Worm (Caenorhabditis elegans) whole organism, L1 larva: ENCODE data around the gene Y57G11C.31.

Experiments
- C16A3.4 ChIP-seq: fragments of 150-350 bp; optimal IDR thresholded peaks from 2 replicates; lab custom pipeline; 2014; ENCODE audit warnings: missing biosample characterization, missing genetic modification characterization
- C34B4.2 ChIP-seq: sonication (generic microtip); optimal IDR thresholded peaks from 2 replicates; lab custom pipeline; 2017; ENCODE audit warnings: mild to moderate bottlenecking, missing genetic modification characterization, missing compliant biosample characterization
- blmp-1 ChIP-seq: fragments of 150-350 bp; optimal IDR thresholded peaks from 2 replicates; lab custom pipeline; 2014; ENCODE audit warnings: missing biosample characterization, missing genetic modification characterization
- ceh-8 ChIP-seq: fragments of 200-800 bp; sonication (Bioruptor generic); optimal IDR thresholded peaks from 2 replicates; lab custom pipeline; 2018; ENCODE audit warnings: mild to moderate bottlenecking, missing genetic modification characterization, moderate library complexity, missing compliant biosample characterization
- ceh-82 ChIP-seq, 3 experiments: fragments of 150-350 bp in 1 of 3; sonication (generic microtip) in 2 of 3; optimal IDR thresholded peaks; 2 replicates each; lab custom pipeline; 2014 to 2017; ENCODE audit warnings: missing biosample characterization in 3 of 3, missing genetic modification characterization in 3 of 3
- ceh-90 ChIP-seq: sonication (generic microtip); optimal IDR thresholded peaks from 2 replicates; lab custom pipeline; 2016; ENCODE audit warnings: missing genetic modification characterization, missing compliant biosample characterization
- dpl-1 ChIP-seq, 3 experiments: fragments of 150-350 bp in 2 of 3; sonication (generic microtip) in 1 of 3; optimal IDR thresholded peaks; 2 replicates each; lab custom pipeline; 2014 to 2017; ENCODE audit warnings: missing biosample characterization in 3 of 3, missing genetic modification characterization in 3 of 3, missing genetic modification reagents in 3 of 3
- dsc-1 ChIP-seq: sonication (generic microtip); optimal IDR thresholded peaks from 2 replicates; lab custom pipeline; 2016; ENCODE audit warnings: mild to moderate bottlenecking, missing genetic modification characterization, missing compliant biosample characterization
- egl-27 ChIP-seq, 2 experiments: fragments of 150-350 bp in 1 of 2; sonication (generic microtip); optimal IDR thresholded peaks; 3 replicates each; lab custom pipeline; 2017 to 2018; ENCODE audit warnings: missing biosample characterization in 2 of 2, missing genetic modification characterization in 2 of 2, missing genetic modification reagents in 2 of 2
- elt-3 ChIP-seq, 6 experiments: fragments of 150-350 bp in 1 of 6; sonication (generic microtip); optimal IDR thresholded peaks; 2 replicates each; lab custom pipeline; 2017 to 2018; ENCODE audit warnings: missing biosample characterization in 6 of 6, missing genetic modification characterization in 6 of 6, inconsistent platforms in 1 of 6
- fkh-10 ChIP-seq: sonication (generic microtip); optimal IDR thresholded peaks from 2 replicates; lab custom pipeline; 2017; ENCODE audit warnings: missing biosample characterization, missing genetic modification reagents, missing genetic modification characterization
- fkh-8 ChIP-seq: sonication (generic microtip); optimal IDR thresholded peaks from 2 replicates; lab custom pipeline; 2016; ENCODE audit warnings: mild to moderate bottlenecking, missing genetic modification characterization, missing compliant biosample characterization
- grh-1 ChIP-seq: fragments of 200-800 bp; sonication (Bioruptor generic); IDR thresholded peaks from 2 replicates; pipeline ENCODE4 v1.3.6; 2022; ENCODE audit warnings: missing genetic modification reagents, missing genetic modification characterization, missing compliant biosample characterization
- hlh-4 ChIP-seq: sonication (generic microtip); optimal IDR thresholded peaks from 2 replicates; lab custom pipeline; 2016; ENCODE audit warnings: mild to moderate bottlenecking, missing genetic modification characterization, missing compliant biosample characterization
- hpl-2 ChIP-seq: fragments of 150-350 bp; optimal IDR thresholded peaks from 2 replicates; lab custom pipeline; 2014; ENCODE audit warnings: missing biosample characterization, missing genetic modification reagents, missing genetic modification characterization
- irx-1 ChIP-seq: sonication (generic microtip); optimal IDR thresholded peaks from 2 replicates; lab custom pipeline; 2016; ENCODE audit warnings: missing genetic modification characterization, missing compliant biosample characterization
- isw-1 ChIP-seq: fragments of 200-800 bp; sonication (Bioruptor generic); IDR thresholded peaks from 2 replicates; pipeline ENCODE4 v1.3.6; 2022; ENCODE audit warnings: missing genetic modification characterization, missing compliant biosample characterization
- jun-1 ChIP-seq: fragments of 150-350 bp; optimal IDR thresholded peaks from 2 replicates; lab custom pipeline; 2014; ENCODE audit warnings: missing biosample characterization, missing genetic modification reagents, missing genetic modification characterization
- lin-13 ChIP-seq: fragments of 150-350 bp; optimal IDR thresholded peaks from 2 replicates; lab custom pipeline; 2014; ENCODE audit warnings: missing biosample characterization, missing genetic modification reagents, missing genetic modification characterization
- lin-39 ChIP-seq: fragments of 150-350 bp; optimal IDR thresholded peaks from 2 replicates; lab custom pipeline; 2014; ENCODE audit warnings: missing biosample characterization, missing genetic modification reagents, missing genetic modification characterization
- nhr-12 ChIP-seq: sonication (generic microtip); optimal IDR thresholded peaks from 2 replicates; lab custom pipeline; 2017; ENCODE audit warnings: missing biosample characterization, missing genetic modification characterization
- nhr-19 ChIP-seq: fragments of 200-800 bp; sonication (Bioruptor generic); conservative IDR thresholded peaks from 2 replicates; pipeline ENCODE4 v1.3.6; 2022; ENCODE audit warnings: missing genetic modification characterization, missing compliant biosample characterization
- nhr-28 ChIP-seq: fragments of 150-350 bp; optimal IDR thresholded peaks from 2 replicates; lab custom pipeline; 2014; ENCODE audit warnings: missing biosample characterization, missing genetic modification characterization
- nhr-71 ChIP-seq: sonication (generic microtip); optimal IDR thresholded peaks from 2 replicates; lab custom pipeline; 2016; ENCODE audit warnings: mild to moderate bottlenecking, missing genetic modification characterization, moderate library complexity, missing compliant biosample characterization
- nhr-84 ChIP-seq: sonication (generic microtip); optimal IDR thresholded peaks from 2 replicates; lab custom pipeline; 2017; ENCODE audit warnings: missing biosample characterization, missing genetic modification characterization
- pqm-1 ChIP-seq: sonication (generic microtip); optimal IDR thresholded peaks from 3 replicates; lab custom pipeline; 2017; ENCODE audit warnings: missing biosample characterization, missing genetic modification characterization
- rnt-1 ChIP-seq: sonication (generic microtip); optimal IDR thresholded peaks from 2 replicates; lab custom pipeline; 2016; ENCODE audit warnings: mild to moderate bottlenecking, missing genetic modification characterization, moderate library complexity, missing compliant biosample characterization
- snpc-4 ChIP-seq: fragments of 150-350 bp; optimal IDR thresholded peaks from 2 replicates; lab custom pipeline; 2014; ENCODE audit warnings: missing biosample characterization, missing genetic modification characterization
- sup-37 ChIP-seq: fragments of 200-800 bp; sonication (Bioruptor generic); optimal IDR thresholded peaks from 2 replicates; lab custom pipeline; 2018; ENCODE audit warnings: mild to moderate bottlenecking, missing genetic modification characterization, missing compliant biosample characterization
- tbx-2 ChIP-seq: sonication (generic microtip); optimal IDR thresholded peaks from 2 replicates; lab custom pipeline; 2016; ENCODE audit warnings: missing genetic modification characterization, missing compliant biosample characterization
- tlp-1 ChIP-seq: fragments of 150-350 bp; optimal IDR thresholded peaks from 2 replicates; lab custom pipeline; 2014; ENCODE audit warnings: missing biosample characterization, missing genetic modification characterization
- vab-15 ChIP-seq: sonication (generic microtip); optimal IDR thresholded peaks from 2 replicates; lab custom pipeline; 2017; ENCODE audit warnings: missing genotype, mild to moderate bottlenecking, missing genetic modification characterization, missing compliant biosample characterization
- zip-4 ChIP-seq: fragments of 200-800 bp; sonication (Bioruptor generic); optimal IDR thresholded peaks from 2 replicates; lab custom pipeline; 2018; ENCODE audit warnings: mild to moderate bottlenecking, missing genetic modification characterization, moderate library complexity, missing compliant biosample characterization
- ztf-4 ChIP-seq: fragments of 150-350 bp; optimal IDR thresholded peaks from 2 replicates; lab custom pipeline; 2014; ENCODE audit warnings: missing biosample characterization, missing genetic modification characterization

Gene Y57G11C.31

DNA sequence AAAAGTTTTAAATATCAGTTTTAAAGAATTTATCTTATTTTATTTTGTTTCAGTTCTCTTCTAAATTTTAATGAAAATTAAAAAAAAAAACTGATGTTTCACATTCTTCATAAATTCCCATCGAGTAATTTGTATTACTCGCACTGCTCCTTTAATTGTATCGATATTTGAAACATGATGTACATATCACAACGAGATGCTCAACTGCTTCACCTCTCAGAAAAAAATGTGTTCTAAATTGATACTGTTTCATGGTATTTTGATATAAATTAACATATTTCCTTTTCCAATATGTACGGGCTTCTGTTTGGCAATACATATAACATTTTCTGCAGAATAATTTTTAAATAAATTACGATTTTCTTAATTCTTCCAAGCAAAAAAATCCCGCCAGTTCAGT, 10.5 kb downstream of the Y57G11C.31 start:
- TF ChIP-seq pqm-1 (tag; lab: Kevin White, UChicago): no peak

DNA sequence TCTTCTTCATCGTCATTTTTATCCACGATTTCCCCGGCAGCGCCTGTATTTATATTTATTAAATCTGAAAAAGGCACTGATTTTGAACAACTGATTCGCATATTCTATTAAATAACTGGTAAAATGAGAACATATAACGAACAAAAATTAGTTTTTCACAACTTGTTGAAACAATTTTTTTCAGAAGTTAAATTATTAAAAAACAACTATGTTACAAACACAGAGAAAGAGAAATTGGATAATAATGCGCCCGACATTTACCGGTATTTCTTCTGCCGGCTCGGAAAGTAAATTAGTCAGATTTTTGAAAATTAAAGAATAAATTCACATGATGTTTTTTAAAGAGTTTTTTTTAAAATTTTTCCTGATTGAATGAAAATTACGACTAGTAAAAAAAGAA, 22.7 kb downstream of the Y57G11C.31 start, which contains the start of gene haf-8:
TSS of gene haf-8 (minus strand) at position 101 of the 400 bp plus-strand sequence.
- TF ChIP-seq grh-1 (GFP tag; lab: Robert Waterston, UW): no peak
- no peak for TF ChIP-seq rnt-1 (tag; lab: Kevin White, UChicago)
- TF ChIP-seq sup-37 (GFP tag; lab: Kevin White, UChicago): no peak
- TF ChIP-seq hlh-4 (tag; lab: Kevin White, UChicago): no peak
- no peak for TF ChIP-seq fkh-10 (GFP tag; lab: Kevin White, UChicago)
- no peak for TF ChIP-seq dpl-1 (GFP tag; optimal IDR thresholded peaks at IDR 0.05; lab: Kevin White, UChicago)

DNA sequence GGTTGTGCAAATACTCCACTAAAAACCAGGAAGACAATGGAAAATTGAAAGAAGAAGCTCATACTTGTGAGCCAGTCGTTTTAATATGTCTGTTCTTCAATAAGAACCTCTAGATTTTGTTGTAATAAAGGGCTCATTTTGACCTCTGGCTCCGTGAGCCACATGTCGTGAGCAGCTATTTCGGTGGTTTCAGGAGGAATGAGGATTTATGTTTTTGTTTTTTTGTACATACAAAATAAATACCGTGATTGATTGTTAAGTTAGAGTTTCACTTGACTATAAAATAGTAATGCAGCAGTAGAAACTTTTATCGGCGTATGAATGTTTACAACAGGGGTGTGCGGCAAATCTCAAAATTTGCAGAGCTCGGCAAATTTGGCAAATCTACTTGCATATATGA, 27.0 kb downstream of the Y57G11C.31 start, which contains the start of gene Y57G11C.40:
TSS of gene Y57G11C.40 (minus strand) at position 101 of the 400 bp plus-strand sequence.
- TF ChIP-seq isw-1: no peak
- no peak for TF ChIP-seq zip-4 (GFP tag; lab: Kevin White, UChicago)
- no peak for TF ChIP-seq fkh-10 (GFP tag; lab: Kevin White, UChicago)
- TF ChIP-seq nhr-12 (tag; lab: Kevin White, UChicago): no peak
- no peak for TF ChIP-seq nhr-28 (tag; lab: Kevin White, UChicago)
- no peak for TF ChIP-seq nhr-19
- no peak for TF ChIP-seq ceh-82 (tag; optimal IDR thresholded peaks at IDR 0.05; lab: Kevin White, UChicago)
- no peak for TF ChIP-seq ztf-4
- no peak for TF ChIP-seq tlp-1 (tag; lab: Kevin White, UChicago)
- no peak for TF ChIP-seq irx-1 (tag; lab: Kevin White, UChicago)
- no peak for TF ChIP-seq tbx-2 (tag; lab: Kevin White, UChicago)
- TF ChIP-seq, all 84 proteins: peak for 0

DNA sequence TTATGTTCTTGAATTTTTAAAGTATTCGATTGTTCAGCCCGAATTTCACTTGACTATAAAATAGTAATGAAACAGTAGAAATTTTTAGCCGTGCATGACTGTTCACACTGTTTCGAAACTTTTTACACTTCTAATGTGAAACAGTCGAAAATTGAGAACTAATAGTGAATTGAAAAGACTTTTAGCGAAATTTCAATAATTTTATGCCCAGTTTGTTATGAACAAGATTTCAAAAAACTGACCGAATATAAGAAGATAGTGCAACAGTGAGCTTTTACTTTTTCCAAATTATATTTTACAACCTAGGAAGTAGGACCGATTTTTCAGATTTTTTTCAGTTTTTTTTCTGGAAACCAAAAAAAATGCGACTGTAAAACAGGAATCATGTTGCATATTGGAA, 27.8 kb downstream of the Y57G11C.31 start:
- TF ChIP-seq nhr-71 (no peak), blmp-1 (tag; lab: Kevin White, UChicago) (no peak), C16A3.4 (tag; lab: Kevin White, UChicago) (no peak), irx-1 (tag; lab: Kevin White, UChicago) (no peak), ceh-90 (tag; lab: Kevin White, UChicago) (no peak), fkh-8 (tag; lab: Kevin White, UChicago) (no peak), egl-27 (tag; optimal IDR thresholded peaks at IDR 0.05; lab: Kevin White, UChicago) (no peak), C34B4.2 (tag; lab: Kevin White, UChicago) (no peak), jun-1 (no peak), lin-39 (tag; lab: Kevin White, UChicago) (no peak), nhr-84 (tag; lab: Kevin White, UChicago) (no peak), dsc-1 (tag; lab: Kevin White, UChicago) (no peak), tbx-2 (tag; lab: Kevin White, UChicago) (no peak)

DNA sequence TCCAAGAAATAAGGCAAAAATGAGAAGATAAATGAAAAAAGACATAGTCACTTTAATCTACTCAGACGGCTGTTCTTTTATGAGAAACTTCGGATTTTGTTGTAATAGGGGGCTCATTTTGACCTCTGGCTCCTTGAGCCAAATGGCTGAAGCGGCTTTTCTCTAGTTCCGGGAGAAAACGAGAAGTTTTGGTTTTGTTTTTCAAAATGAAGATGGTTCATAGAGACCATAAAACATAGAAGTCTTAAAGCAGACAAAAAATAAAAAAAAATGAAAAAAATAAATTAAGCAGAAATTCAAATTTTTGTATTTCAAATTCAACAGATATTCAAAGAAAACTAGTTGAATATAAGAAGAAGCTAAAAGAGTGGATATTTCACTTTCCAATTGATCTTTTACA, 29.1 kb downstream of the Y57G11C.31 start, which contains the start of gene Y57G11C.41:
TSS of gene Y57G11C.41 (minus strand) at position 101 of the 400 bp plus-strand sequence.
- TF ChIP-seq hpl-2 (GFP tag; lab: Kevin White, UChicago) (no peak), ceh-8 (GFP tag; lab: Kevin White, UChicago) (no peak), snpc-4 (tag; lab: Kevin White, UChicago) (no peak), fkh-10 (GFP tag; lab: Kevin White, UChicago) (no peak), elt-3 (tag; optimal IDR thresholded peaks at IDR 0.05; lab: Kevin White, UChicago) (no peak), lin-13 (no peak), dpl-1 (GFP tag; optimal IDR thresholded peaks at IDR 0.05; lab: Kevin White, UChicago) (no peak), pqm-1 (tag; lab: Kevin White, UChicago) (no peak), vab-15 (tag; lab: Kevin White, UChicago) (no peak)
